Worm (Caenorhabditis elegans) whole organism, L3 larva: Measurements from ENCODE around the gene mnk-1.
A peak's percentile ranks its signal among the peaks of the same experiment; 100 is the strongest.

Experiments used
- ZK546.5 ChIP-seq: sonication (generic microtip); optimal IDR thresholded peaks from 2 replicates; lab custom pipeline; 2017; ENCODE audit warnings: missing biosample characterization, missing genetic modification characterization
- aly-2 ChIP-seq: fragments of 150-350 bp; optimal IDR thresholded peaks from 2 replicates; lab custom pipeline; 2014; ENCODE audit warnings: missing biosample characterization, missing genetic modification characterization
- ama-1 ChIP-seq: fragments of 150-350 bp; optimal IDR thresholded peaks from 2 replicates; lab custom pipeline; 2018
- ceh-16 ChIP-seq: sonication (generic microtip); optimal IDR thresholded peaks from 2 replicates; lab custom pipeline; 2017; ENCODE audit warnings: missing biosample characterization, missing genetic modification characterization
- ceh-28 ChIP-seq: fragments of 150-350 bp; optimal IDR thresholded peaks from 2 replicates; lab custom pipeline; 2014; ENCODE audit warnings: missing biosample characterization, missing genetic modification reagents, missing genetic modification characterization
- ceh-82 ChIP-seq: fragments of 150-350 bp; optimal IDR thresholded peaks from 2 replicates; lab custom pipeline; 2014; ENCODE audit warnings: missing biosample characterization, missing genetic modification characterization
- ceh-9 ChIP-seq: sonication (generic microtip); optimal IDR thresholded peaks from 2 replicates; lab custom pipeline; 2018; ENCODE audit warnings: missing biosample characterization, missing genetic modification characterization
- daf-12 ChIP-seq: fragments of 150-350 bp; optimal IDR thresholded peaks from 2 replicates; lab custom pipeline; 2014; ENCODE audit warnings: missing biosample characterization, missing genetic modification reagents, missing genetic modification characterization
- egl-27 ChIP-seq: sonication (generic microtip); optimal IDR thresholded peaks from 4 replicates; lab custom pipeline; 2017; ENCODE audit warnings: missing biosample characterization, missing genetic modification reagents, missing genetic modification characterization
- egl-5 ChIP-seq: fragments of 150-350 bp; optimal IDR thresholded peaks from 2 replicates; lab custom pipeline; 2017; ENCODE audit warnings: missing biosample characterization, missing genetic modification reagents, missing genetic modification characterization, inconsistent platforms
- elt-1 ChIP-seq: fragments of 150-350 bp; optimal IDR thresholded peaks from 2 replicates; lab custom pipeline; 2014; ENCODE audit warnings: missing biosample characterization, missing genetic modification characterization
- elt-2 ChIP-seq: sonication (generic microtip); optimal IDR thresholded peaks from 2 replicates; lab custom pipeline; 2016; ENCODE audit warnings: missing genetic modification reagents, mild to moderate bottlenecking, missing genetic modification characterization, missing compliant biosample characterization
- elt-3 ChIP-seq, 3 experiments: fragments of 150-350 bp in 1 of 3; sonication (generic microtip) in 2 of 3; optimal IDR thresholded peaks; 2 replicates in 2 of 3; 4 replicates in 1 of 3; lab custom pipeline; 2014 to 2017; ENCODE audit warnings: missing biosample characterization in 3 of 3, missing genetic modification characterization in 3 of 3
- eor-1 ChIP-seq, 2 experiments: fragments of 150-350 bp; optimal IDR thresholded peaks; 2 replicates each; lab custom pipeline; 2014 to 2018; ENCODE audit warnings: missing biosample characterization in 2 of 2, missing genetic modification characterization in 2 of 2
- fkh-10 ChIP-seq: sonication (generic microtip); optimal IDR thresholded peaks from 2 replicates; lab custom pipeline; 2017; ENCODE audit warnings: missing biosample characterization, missing genetic modification reagents, missing genetic modification characterization
- fkh-2 ChIP-seq: fragments of 150-350 bp; optimal IDR thresholded peaks from 2 replicates; lab custom pipeline; 2014; ENCODE audit warnings: missing biosample characterization, missing genetic modification reagents, missing genetic modification characterization
- hmg-11 ChIP-seq: sonication (generic microtip); optimal IDR thresholded peaks from 2 replicates; lab custom pipeline; 2016; ENCODE audit warnings: missing genetic modification characterization, missing compliant biosample characterization
- jun-1 ChIP-seq: fragments of 150-350 bp; optimal IDR thresholded peaks from 2 replicates; lab custom pipeline; 2014; ENCODE audit warnings: missing biosample characterization, missing genetic modification reagents, missing genetic modification characterization
- lin-15B ChIP-seq: fragments of 150-350 bp; optimal IDR thresholded peaks from 2 replicates; lab custom pipeline; 2014; ENCODE audit warnings: missing biosample characterization, missing genetic modification characterization
- lin-39 ChIP-seq: fragments of 150-350 bp; optimal IDR thresholded peaks from 2 replicates; lab custom pipeline; 2018; ENCODE audit warnings: missing biosample characterization, missing genetic modification reagents, missing genetic modification characterization
- lsy-12 ChIP-seq: sonication (generic microtip); optimal IDR thresholded peaks from 2 replicates; lab custom pipeline; 2016; ENCODE audit warnings: mild to moderate bottlenecking, missing genetic modification characterization, missing compliant biosample characterization
- mdl-1 ChIP-seq: fragments of 150-350 bp; optimal IDR thresholded peaks from 2 replicates; lab custom pipeline; 2014; ENCODE audit warnings: missing biosample characterization, missing genetic modification characterization
- mml-1 ChIP-seq: fragments of 150-350 bp; sonication (generic microtip); optimal IDR thresholded peaks from 3 replicates; lab custom pipeline; 2014; ENCODE audit warnings: missing biosample characterization, missing genetic modification characterization
- nfya-1 ChIP-seq: sonication (generic microtip); optimal IDR thresholded peaks from 2 replicates; lab custom pipeline; 2017; ENCODE audit warnings: missing genetic modification characterization, mild to moderate bottlenecking, missing compliant biosample characterization, antibody characterized with exemption, moderate library complexity; ENCODE audit not compliant: insufficient read depth
- nhr-11 ChIP-seq: fragments of 150-350 bp; optimal IDR thresholded peaks from 2 replicates; lab custom pipeline; 2014; ENCODE audit warnings: missing biosample characterization, missing genetic modification characterization
- nhr-12 ChIP-seq: fragments of 150-350 bp; optimal IDR thresholded peaks from 2 replicates; lab custom pipeline; 2014; ENCODE audit warnings: missing biosample characterization, missing genetic modification characterization
- nhr-23 ChIP-seq: fragments of 150-350 bp; optimal IDR thresholded peaks from 2 replicates; lab custom pipeline; 2014; ENCODE audit warnings: missing biosample characterization, missing genetic modification reagents, missing genetic modification characterization
- nhr-237 ChIP-seq: fragments of 150-350 bp; optimal IDR thresholded peaks from 2 replicates; lab custom pipeline; 2014; ENCODE audit warnings: missing biosample characterization, missing genetic modification characterization
- nhr-25 ChIP-seq: sonication (generic microtip); optimal IDR thresholded peaks from 2 replicates; lab custom pipeline; 2017; ENCODE audit warnings: missing biosample characterization, missing genetic modification characterization
- nhr-28 ChIP-seq: fragments of 150-350 bp; optimal IDR thresholded peaks from 2 replicates; lab custom pipeline; 2014; ENCODE audit warnings: missing biosample characterization, missing genetic modification characterization
- nhr-43 ChIP-seq: sonication (generic microtip); optimal IDR thresholded peaks from 2 replicates; lab custom pipeline; 2016; ENCODE audit warnings: mild to moderate bottlenecking, missing genetic modification characterization, missing compliant biosample characterization; ENCODE audit not compliant: poor library complexity, severe bottlenecking
- nhr-67 ChIP-seq: fragments of 150-350 bp; optimal IDR thresholded peaks from 2 replicates; lab custom pipeline; 2014; ENCODE audit warnings: missing biosample characterization, missing genetic modification characterization
- nhr-76 ChIP-seq: fragments of 150-350 bp; sonication (generic microtip); optimal IDR thresholded peaks from 5 replicates; lab custom pipeline; 2014; ENCODE audit warnings: missing biosample characterization, missing genetic modification characterization
- pha-4 ChIP-seq: fragments of 150-350 bp; optimal IDR thresholded peaks from 2 replicates; lab custom pipeline; 2014; ENCODE audit warnings: missing biosample characterization, missing genetic modification reagents, missing genetic modification characterization
- pqm-1 ChIP-seq: fragments of 150-350 bp; optimal IDR thresholded peaks from 2 replicates; lab custom pipeline; 2017; ENCODE audit warnings: missing biosample characterization, missing genetic modification characterization, inconsistent platforms
- sea-2 ChIP-seq: fragments of 150-350 bp; sonication (generic microtip); optimal IDR thresholded peaks from 4 replicates; lab custom pipeline; 2014; ENCODE audit warnings: missing biosample characterization, missing genetic modification reagents, missing genetic modification characterization
- skn-1 ChIP-seq: fragments of 150-350 bp; optimal IDR thresholded peaks from 2 replicates; lab custom pipeline; 2014; ENCODE audit warnings: missing biosample characterization, missing genetic modification characterization
- snpc-4 ChIP-seq: fragments of 150-350 bp; optimal IDR thresholded peaks from 2 replicates; lab custom pipeline; 2014; ENCODE audit warnings: missing biosample characterization, missing genetic modification characterization
- tbx-2 ChIP-seq: sonication (generic microtip); optimal IDR thresholded peaks from 2 replicates; lab custom pipeline; 2016; ENCODE audit warnings: mild to moderate bottlenecking, missing genetic modification characterization, missing compliant biosample characterization
- unc-39 ChIP-seq: sonication (generic microtip); optimal IDR thresholded peaks from 4 replicates; lab custom pipeline; 2017; ENCODE audit warnings: missing biosample characterization, missing genetic modification characterization
- unc-62 ChIP-seq: fragments of 150-350 bp; sonication (generic microtip); optimal IDR thresholded peaks from 4 replicates; lab custom pipeline; 2014; ENCODE audit warnings: missing biosample characterization, missing genetic modification reagents, missing genetic modification characterization
- zag-1 ChIP-seq: fragments of 150-350 bp; optimal IDR thresholded peaks from 2 replicates; lab custom pipeline; 2014; ENCODE audit warnings: missing biosample characterization, missing genetic modification characterization
- ztf-11 ChIP-seq: fragments of 150-350 bp; optimal IDR thresholded peaks from 2 replicates; lab custom pipeline; 2014; ENCODE audit warnings: missing biosample characterization, missing genetic modification characterization
- ztf-4 ChIP-seq: fragments of 150-350 bp; optimal IDR thresholded peaks from 2 replicates; lab custom pipeline; 2014; ENCODE audit warnings: missing biosample characterization, missing genetic modification characterization

Gene mnk-1

DNA sequence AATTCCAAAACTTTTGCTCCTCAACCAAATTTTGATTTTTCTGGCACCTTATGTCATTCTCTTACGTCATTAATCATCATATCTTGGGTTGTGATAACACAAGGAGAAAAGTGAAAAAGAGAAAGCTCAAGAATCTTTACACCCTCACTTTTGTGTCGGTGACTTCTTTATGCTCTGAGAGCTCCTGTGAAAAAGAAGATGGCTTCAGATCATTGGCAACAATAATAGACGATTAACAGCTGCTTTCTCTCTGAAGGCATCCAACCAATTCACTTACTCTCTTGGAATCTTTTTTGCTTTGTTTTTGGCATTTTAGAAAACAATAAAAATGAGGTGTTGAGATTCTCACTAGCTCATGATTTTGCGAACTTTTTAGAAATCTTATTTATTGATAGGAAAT lies 14.7 kb upstream of the mnk-1 start:
- TF ChIP-seq nfya-1 (tag; lab: Kevin White, UChicago) = peak; percentile 18
- peak; percentile 49 for TF ChIP-seq nhr-11 (tag; lab: Kevin White, UChicago)
- no peak for TF ChIP-seq egl-27
- no peak for TF ChIP-seq elt-2 (tag; lab: Kevin White, UChicago)

ce11 chrII:10566458-10566857 lies 11.6 kb upstream of the mnk-1 start:
- TF ChIP-seq fkh-10 = peak; percentile 9
- TF ChIP-seq elt-3 (tag; optimal IDR thresholded peaks at IDR 0.05; lab: Kevin White, UChicago) = no peak

ce11 chrII:10564578-10564977 lies 9.7 kb upstream of the mnk-1 start, which contains the start of the genes C06A1.6 and C06A1.7:
Gene C06A1.6 (minus strand): TSS chrII:10564678.
Gene C06A1.7 (plus strand): TSS chrII:10564891.
- TF ChIP-seq sea-2 (GFP tag; lab: Kevin White, UChicago) (no peak), nhr-28 (no peak), unc-39 (tag; lab: Kevin White, UChicago) (no peak), ceh-9 (tag; lab: Kevin White, UChicago) (no peak), daf-12 (no peak), mml-1 (tag; lab: Kevin White, UChicago) (no peak), snpc-4 (no peak), fkh-2 (tag; lab: Kevin White, UChicago) (no peak), ZK546.5 (tag; lab: Kevin White, UChicago) (no peak), egl-5 (tag; lab: Kevin White, UChicago) (no peak), fkh-10 (no peak), nfya-1 (tag; lab: Kevin White, UChicago) (no peak), ceh-28 (no peak), mdl-1 (tag; lab: Kevin White, UChicago) (no peak), zag-1 (tag; lab: Kevin White, UChicago) (no peak)

DNA sequence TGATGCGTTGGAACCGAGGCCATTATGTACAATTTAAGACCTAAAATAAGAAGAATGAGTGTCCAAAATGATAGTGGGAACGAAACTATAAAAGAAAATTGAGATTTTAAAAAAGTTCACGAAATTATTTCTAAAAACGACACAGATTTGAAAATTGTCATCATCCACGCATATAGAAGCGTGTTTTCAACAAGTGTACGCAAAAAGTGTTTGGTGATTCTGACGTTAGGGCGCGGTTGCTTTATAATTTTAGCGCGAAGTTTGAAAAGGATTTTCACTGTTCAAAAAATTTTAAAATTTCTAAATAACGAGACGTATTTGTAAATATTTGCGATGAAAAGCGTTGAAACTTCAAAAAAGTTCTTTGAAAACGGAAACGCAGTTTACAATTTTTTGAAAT lies 8.5 kb upstream of the mnk-1 start, which contains the start of gene cdc-48.1:
Gene cdc-48.1 (minus strand): TSS at position 40 of the 400 bp plus-strand sequence.
- TF ChIP-seq egl-5 (tag; lab: Kevin White, UChicago) = peak; percentile 97
- peak; percentile 99 for TF ChIP-seq nfya-1 (tag; lab: Kevin White, UChicago)
- TF ChIP-seq ZK546.5 (tag; lab: Kevin White, UChicago) = peak; percentile 80
- TF ChIP-seq elt-1 (tag; lab: Kevin White, UChicago) = peak; percentile 97
- peak; percentile 97 for TF ChIP-seq elt-2 (tag; lab: Kevin White, UChicago)
- peak; percentile 100 for TF ChIP-seq skn-1 (tag; lab: Kevin White, UChicago)
- no peak for TF ChIP-seq nhr-12 (tag; lab: Kevin White, UChicago)
- TF ChIP-seq nhr-11 (tag; lab: Kevin White, UChicago) = peak; percentile 100
- TF ChIP-seq elt-3 (tag; optimal IDR thresholded peaks at IDR 0.05; lab: Kevin White, UChicago) = peak; percentile 96 to 100 (median 99)
- peak; percentile 99 for TF ChIP-seq nhr-43
- peak; percentile 99 for TF ChIP-seq lin-39 (tag; lab: Kevin White, UChicago)
- peak; percentile 100 for TF ChIP-seq nhr-25
- peak; percentile 96 for TF ChIP-seq ztf-4 (tag; lab: Kevin White, UChicago)
- peak; percentile 98 for TF ChIP-seq snpc-4
- TF ChIP-seq hmg-11 = peak; percentile 98
- TF ChIP-seq ceh-9 (tag; lab: Kevin White, UChicago) = no peak
- peak; percentile 69 for TF ChIP-seq unc-39 (tag; lab: Kevin White, UChicago)
- peak; percentile 54 for TF ChIP-seq ztf-11
- TF ChIP-seq pqm-1 (tag; lab: Kevin White, UChicago) = peak; percentile 100
- TF ChIP-seq nhr-76 (tag; lab: Kevin White, UChicago) = peak; percentile 94
- peak; percentile 97 for TF ChIP-seq tbx-2 (tag; lab: Kevin White, UChicago)
- TF ChIP-seq jun-1 (tag; lab: Kevin White, UChicago) = peak; percentile 99
- peak; percentile 95 for TF ChIP-seq nhr-28
- TF ChIP-seq ceh-82 (tag; lab: Kevin White, UChicago) = peak; percentile 99
- TF ChIP-seq fkh-2 (tag; lab: Kevin White, UChicago) = peak; percentile 95
- TF ChIP-seq egl-27 = peak; percentile 99
- peak; percentile 93 for TF ChIP-seq ama-1 (lab: Kevin White, UChicago)
- peak in 1 of 2 experiments; percentile 62 for TF ChIP-seq eor-1 (tag; optimal IDR thresholded peaks at IDR 0.05; lab: Kevin White, UChicago)
- TF ChIP-seq nhr-237 (tag; lab: Kevin White, UChicago) = peak; percentile 74
- peak; percentile 100 for TF ChIP-seq unc-62
- TF ChIP-seq pha-4 = peak; percentile 100
- TF ChIP-seq zag-1 (tag; lab: Kevin White, UChicago) = peak; percentile 94
- peak; percentile 98 for TF ChIP-seq ceh-28
- TF ChIP-seq nhr-67 (tag; lab: Kevin White, UChicago) = peak; percentile 73
- peak; percentile 94 for TF ChIP-seq mdl-1 (tag; lab: Kevin White, UChicago)
- peak; percentile 100 for TF ChIP-seq nhr-23 (tag; lab: Kevin White, UChicago)
- peak; percentile 100 for TF ChIP-seq lsy-12 (tag; lab: Kevin White, UChicago)
- peak; percentile 99 for TF ChIP-seq aly-2 (tag; lab: Kevin White, UChicago)
- TF ChIP-seq lin-15B (tag; lab: Kevin White, UChicago) = peak; percentile 100
- peak; percentile 100 for TF ChIP-seq fkh-10
- TF ChIP-seq ceh-16 (tag; lab: Kevin White, UChicago) = peak; percentile 79
- peak; percentile 94 for TF ChIP-seq sea-2 (GFP tag; lab: Kevin White, UChicago)
- no peak for TF ChIP-seq mml-1 (tag; lab: Kevin White, UChicago)
